Worm (Caenorhabditis elegans): ENCODE data around the gene srh-31.

Gene srh-31

ce11 chrV:17732516-17732915 is 25.4 kb downstream of the srh-31 start, which contains the start of gene twk-42:
Gene twk-42, minus strand, starts transcription at chrV:17732616.
- no peak for TF ChIP-seq zip-4 (GFP tag; optimal IDR thresholded peaks at IDR 0.05)
- no peak for TF ChIP-seq hlh-4 (tag; optimal IDR thresholded peaks at IDR 0.05)
- no peak for TF ChIP-seq mdl-1 (tag; optimal IDR thresholded peaks at IDR 0.05)
- no peak for TF ChIP-seq skn-1 (tag; optimal IDR thresholded peaks at IDR 0.05)
- TF ChIP-seq lin-14 (GFP tag; optimal IDR thresholded peaks at IDR 0.05): no peak
- no peak for TF ChIP-seq lin-39 (tag; optimal IDR thresholded peaks at IDR 0.05)
- peak; percentile 29 for TF ChIP-seq rnt-1 (tag; optimal IDR thresholded peaks at IDR 0.05)

ce11 chrV:17739801-17740200 is 32.7 kb downstream of the srh-31 start, which contains the start of gene cutl-4:
Gene cutl-4, minus strand, starts transcription at chrV:17739901.
- TF ChIP-seq mab-9 (GFP tag; IDR thresholded peaks at IDR 0.05): no peak

- TF ChIP-seq ceh-88 (GFP tag; IDR thresholded peaks at IDR 0.05) (no peak), nhr-19 (GFP tag; conservative IDR thresholded peaks at IDR 0.05) (no peak), snpc-4 (tag; optimal IDR thresholded peaks at IDR 0.05) (no peak), hpl-2 (GFP tag; optimal IDR thresholded peaks at IDR 0.05) (no peak), vab-15 (tag; optimal IDR thresholded peaks at IDR 0.05) (no peak), egl-13 (tag; optimal IDR thresholded peaks at IDR 0.05) (no peak), lin-39 (tag; optimal IDR thresholded peaks at IDR 0.05) (no peak), lin-15B (tag; optimal IDR thresholded peaks at IDR 0.05) (no peak), nhr-71 (tag; optimal IDR thresholded peaks at IDR 0.05) (no peak), rnt-1 (tag; optimal IDR thresholded peaks at IDR 0.05) (no peak)
Observed at ce11 chrV:17743802-17744201, 36.7 kb downstream of the srh-31 start.

- TF ChIP-seq blmp-1 (tag; optimal IDR thresholded peaks at IDR 0.05) (no peak), ztf-4 (tag; optimal IDR thresholded peaks at IDR 0.05) (no peak), xbp-1 (tag; optimal IDR thresholded peaks at IDR 0.05) (no peak), nhr-12 (tag; optimal IDR thresholded peaks at IDR 0.05) (no peak), nhr-20 (tag; optimal IDR thresholded peaks at IDR 0.05) (no peak), nhr-237 (tag; optimal IDR thresholded peaks at IDR 0.05) (no peak)
Observed at ce11 chrV:17746959-17747358, 39.8 kb downstream of the srh-31 start, which contains the start of gene twk-36. Gene twk-36, minus strand, starts transcription at chrV:17747059.

ce11 chrV:17749181-17749580 is 42.1 kb downstream of the srh-31 start, which contains the start of gene R12G8.1:
Gene R12G8.1, minus strand, starts transcription at chrV:17749243.
- TF ChIP-seq C04F5.9 (tag; optimal IDR thresholded peaks at IDR 0.05): no peak
- TF ChIP-seq snu-23 (GFP tag; optimal IDR thresholded peaks at IDR 0.05): no peak
- no peak for TF ChIP-seq nhr-85 (tag)
- TF ChIP-seq pag-3 (tag; optimal IDR thresholded peaks at IDR 0.05; ENCODE audit: borderline replicate concordance, insufficient read depth): no peak
- peak; percentile 78 for TF ChIP-seq lin-14 (GFP tag; optimal IDR thresholded peaks at IDR 0.05)
- TF ChIP-seq fkh-8 (tag; optimal IDR thresholded peaks at IDR 0.05): no peak
- peak in 1 of 2 experiments; percentile 1 for TF ChIP-seq lsy-2 (tag; optimal IDR thresholded peaks at IDR 0.05)
- peak; percentile 66 for TF ChIP-seq ces-1 (GFP tag; optimal IDR thresholded peaks at IDR 0.05)
- TF ChIP-seq fkh-10 (GFP tag; optimal IDR thresholded peaks at IDR 0.05): peak; percentile 89
- no peak for TF ChIP-seq efl-3 (GFP tag; optimal IDR thresholded peaks at IDR 0.05)
- no peak for TF ChIP-seq tbx-2 (tag; optimal IDR thresholded peaks at IDR 0.05)
- TF ChIP-seq efl-1 (optimal IDR thresholded peaks at IDR 0.05): no peak
- peak in 1 of 2 experiments; percentile 74 for TF ChIP-seq efl-1 (GFP tag; optimal IDR thresholded peaks at IDR 0.05 in 1 of 2)
- peak; percentile 51 for TF ChIP-seq nhr-71 (tag; optimal IDR thresholded peaks at IDR 0.05)

- TF ChIP-seq C34B4.2 (tag; optimal IDR thresholded peaks at IDR 0.05) (no peak), fkh-10 (GFP tag; optimal IDR thresholded peaks at IDR 0.05) (no peak), lin-35 (GFP tag; optimal IDR thresholded peaks at IDR 0.05) (peak in 1 of 2 experiments; percentile 1), lin-14 (GFP tag; optimal IDR thresholded peaks at IDR 0.05) (peak; percentile 39), jun-1 (tag; optimal IDR thresholded peaks at IDR 0.05) (no peak), sptf-1 (tag; optimal IDR thresholded peaks at IDR 0.05) (no peak), elt-3 (tag; optimal IDR thresholded peaks at IDR 0.05) (no peak), F16B12.6 (tag; optimal IDR thresholded peaks at IDR 0.05) (no peak), nhr-20 (tag; optimal IDR thresholded peaks at IDR 0.05) (peak; percentile 7), elt-2 (tag; optimal IDR thresholded peaks at IDR 0.05) (peak; percentile 71)
Observed at ce11 chrV:17752340-17752739, 45.2 kb downstream of the srh-31 start.

Measured in whole organism, L1 larva.